Worm (Caenorhabditis elegans) whole organism, L2 larva: ENCODE data around the gene F02A9.7.
A peak's percentile ranks its signal among the peaks of the same experiment; 100 is the strongest.

Experiments
- C34F6.9 ChIP-seq: fragments of 150-350 bp; optimal IDR thresholded peaks from 2 replicates; lab custom pipeline; 2014; ENCODE audit warnings: missing biosample characterization, missing genetic modification characterization
- F13H6.1 ChIP-seq: sonication (generic microtip); optimal IDR thresholded peaks from 2 replicates; lab custom pipeline; 2016; ENCODE audit warnings: missing genetic modification characterization, missing compliant biosample characterization
- R02D3.7 ChIP-seq: fragments of 150-350 bp; optimal IDR thresholded peaks from 2 replicates; lab custom pipeline; 2014; ENCODE audit warnings: missing biosample characterization, missing genetic modification characterization
- Y55F3AM.14 ChIP-seq: fragments of 200-800 bp; sonication (Bioruptor generic); optimal IDR thresholded peaks from 2 replicates; lab custom pipeline; 2018; ENCODE audit warnings: mild to moderate bottlenecking, missing genetic modification characterization, missing compliant biosample characterization
- ZK546.5 ChIP-seq: sonication (generic microtip); optimal IDR thresholded peaks from 2 replicates; lab custom pipeline; 2017; ENCODE audit warnings: missing biosample characterization, missing genetic modification characterization
- alr-1 ChIP-seq: fragments of 150-350 bp; optimal IDR thresholded peaks from 2 replicates; lab custom pipeline; 2014; ENCODE audit warnings: missing biosample characterization, missing genetic modification characterization
- aly-2 ChIP-seq: fragments of 150-350 bp; optimal IDR thresholded peaks from 2 replicates; lab custom pipeline; 2014; ENCODE audit warnings: missing biosample characterization, missing genetic modification characterization
- ama-1 ChIP-seq: fragments of 150-350 bp; optimal IDR thresholded peaks from 2 replicates; lab custom pipeline; 2018; ENCODE audit warnings: inconsistent platforms
- blmp-1 ChIP-seq: sonication (generic microtip); optimal IDR thresholded peaks from 2 replicates; lab custom pipeline; 2017; ENCODE audit warnings: missing genetic modification characterization, mild to moderate bottlenecking, missing compliant biosample characterization, antibody characterized with exemption, moderate library complexity; ENCODE audit not compliant: insufficient read depth
- ceh-16 ChIP-seq: fragments of 150-350 bp; optimal IDR thresholded peaks from 2 replicates; lab custom pipeline; 2014; ENCODE audit warnings: missing biosample characterization, missing genetic modification characterization
- crh-2 ChIP-seq: sonication (generic microtip); optimal IDR thresholded peaks from 2 replicates; lab custom pipeline; 2017; ENCODE audit warnings: missing biosample characterization, missing genetic modification characterization
- egl-27 ChIP-seq: sonication (generic microtip); optimal IDR thresholded peaks from 3 replicates; lab custom pipeline; 2017; ENCODE audit warnings: missing biosample characterization, missing genetic modification reagents, missing genetic modification characterization
- elt-1 ChIP-seq: fragments of 150-350 bp; optimal IDR thresholded peaks from 2 replicates; lab custom pipeline; 2014; ENCODE audit warnings: missing biosample characterization, missing genetic modification characterization
- fos-1 ChIP-seq: fragments of 150-350 bp; optimal IDR thresholded peaks from 2 replicates; lab custom pipeline; 2014; ENCODE audit warnings: missing biosample characterization, missing genetic modification characterization
- gmeb-1 ChIP-seq: fragments of 150-350 bp; optimal IDR thresholded peaks from 2 replicates; lab custom pipeline; 2014; ENCODE audit warnings: missing biosample characterization, missing genetic modification characterization
- lsy-2 ChIP-seq, 2 experiments: fragments of 150-350 bp in 1 of 2; sonication (generic microtip) in 1 of 2; optimal IDR thresholded peaks; 2 replicates each; lab custom pipeline; 2014 to 2017; ENCODE audit warnings: missing biosample characterization in 2 of 2, missing genetic modification characterization in 2 of 2
- mbf-1 ChIP-seq: sonication (generic microtip); optimal IDR thresholded peaks from 2 replicates; lab custom pipeline; 2017; ENCODE audit warnings: missing biosample characterization, missing genetic modification characterization
- mdl-1 ChIP-seq, 2 experiments: fragments of 150-350 bp in 1 of 2; sonication (generic microtip) in 1 of 2; optimal IDR thresholded peaks; 2 replicates each; lab custom pipeline; 2017; ENCODE audit warnings: missing biosample characterization in 2 of 2, missing genetic modification characterization in 2 of 2
- nhr-10 ChIP-seq: sonication (generic microtip); optimal IDR thresholded peaks from 2 replicates; lab custom pipeline; 2017; ENCODE audit warnings: missing biosample characterization, missing genetic modification characterization
- nhr-11 ChIP-seq: fragments of 150-350 bp; optimal IDR thresholded peaks from 2 replicates; lab custom pipeline; 2014; ENCODE audit warnings: missing biosample characterization, missing genetic modification characterization
- nhr-12 ChIP-seq: fragments of 150-350 bp; optimal IDR thresholded peaks from 2 replicates; lab custom pipeline; 2014; ENCODE audit warnings: missing biosample characterization, missing genetic modification characterization
- nhr-129 ChIP-seq: fragments of 150-350 bp; optimal IDR thresholded peaks from 2 replicates; lab custom pipeline; 2014; ENCODE audit warnings: missing biosample characterization, missing genetic modification characterization
- nhr-21 ChIP-seq: fragments of 150-350 bp; optimal IDR thresholded peaks from 2 replicates; lab custom pipeline; 2014; ENCODE audit warnings: missing biosample characterization, missing genetic modification characterization
- nhr-237 ChIP-seq: fragments of 150-350 bp; optimal IDR thresholded peaks from 2 replicates; lab custom pipeline; 2014; ENCODE audit warnings: missing biosample characterization, missing genetic modification characterization
- nhr-6 ChIP-seq: fragments of 150-350 bp; optimal IDR thresholded peaks from 2 replicates; lab custom pipeline; 2014; ENCODE audit warnings: missing biosample characterization, missing genetic modification characterization
- nhr-77 ChIP-seq: fragments of 150-350 bp; optimal IDR thresholded peaks from 2 replicates; lab custom pipeline; 2014; ENCODE audit warnings: missing biosample characterization, missing genetic modification characterization
- skn-1 ChIP-seq: sonication (generic microtip); optimal IDR thresholded peaks from 2 replicates; lab custom pipeline; 2017; ENCODE audit warnings: missing biosample characterization, missing genetic modification characterization
- sma-3 ChIP-seq: sonication (generic microtip); optimal IDR thresholded peaks from 2 replicates; lab custom pipeline; 2016; ENCODE audit warnings: missing genetic modification reagents, missing genetic modification characterization, missing compliant biosample characterization
- sma-9 ChIP-seq, 2 experiments: fragments of 150-350 bp in 1 of 2; sonication (generic microtip) in 1 of 2; optimal IDR thresholded peaks; 2 replicates each; lab custom pipeline; 2014 to 2016; ENCODE audit warnings: missing genetic modification characterization in 2 of 2, mild to moderate bottlenecking in 1 of 2, missing biosample characterization in 1 of 2, missing compliant biosample characterization in 1 of 2, missing genetic modification reagents in 1 of 2, moderate library complexity in 1 of 2
- snpc-4 ChIP-seq: fragments of 150-350 bp; optimal IDR thresholded peaks from 2 replicates; lab custom pipeline; 2014; ENCODE audit warnings: missing biosample characterization, missing genetic modification characterization
- unc-39 ChIP-seq: fragments of 150-350 bp; optimal IDR thresholded peaks from 2 replicates; lab custom pipeline; 2014; ENCODE audit warnings: missing biosample characterization, missing genetic modification characterization
- unc-55 ChIP-seq: fragments of 150-350 bp; sonication (generic microtip); optimal IDR thresholded peaks from 3 replicates; lab custom pipeline; 2014; ENCODE audit warnings: missing biosample characterization, missing genetic modification reagents, missing genetic modification characterization
- unc-62 ChIP-seq: fragments of 150-350 bp; optimal IDR thresholded peaks from 2 replicates; lab custom pipeline; 2014; ENCODE audit warnings: missing biosample characterization, missing genetic modification reagents, missing genetic modification characterization
- zag-1 ChIP-seq: fragments of 150-350 bp; optimal IDR thresholded peaks from 2 replicates; lab custom pipeline; 2014; ENCODE audit warnings: missing biosample characterization, missing genetic modification characterization
- ztf-1 ChIP-seq: fragments of 200-800 bp; sonication (Bioruptor generic); conservative IDR thresholded peaks from 2 replicates; pipeline ENCODE4 v1.3.6; 2022; ENCODE audit warnings: missing genetic modification characterization, missing compliant biosample characterization
- ztf-11 ChIP-seq: sonication (generic microtip); optimal IDR thresholded peaks from 2 replicates; lab custom pipeline; 2017; ENCODE audit warnings: missing biosample characterization, missing genetic modification characterization
- ztf-4 ChIP-seq: fragments of 150-350 bp; optimal IDR thresholded peaks from 2 replicates; lab custom pipeline; 2014; ENCODE audit warnings: missing biosample characterization, missing genetic modification characterization

F02A9.7 gene

DNA sequence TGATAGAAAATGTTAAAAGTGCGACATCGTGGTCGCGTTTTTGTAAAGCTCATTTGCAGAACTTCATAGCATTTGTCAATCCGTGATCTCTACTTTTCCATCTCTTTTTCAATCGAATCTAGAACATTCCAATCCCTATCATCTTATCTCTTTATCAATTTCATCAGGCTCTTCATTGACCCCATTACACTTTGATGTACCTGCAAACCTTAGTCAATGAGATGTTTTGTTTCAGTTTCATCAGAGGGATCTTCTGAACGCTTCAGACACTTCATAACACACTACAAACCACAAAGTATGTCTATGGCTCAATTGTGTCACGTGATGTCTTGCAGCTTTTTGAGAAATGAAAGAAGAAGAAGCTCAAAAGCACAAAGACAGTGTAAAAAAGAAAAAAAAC is 7.7 kb upstream of the F02A9.7 start (continued):
- no peak for TF ChIP-seq R02D3.7 (tag; lab: Kevin White, UChicago)
- TF ChIP-seq nhr-77 (tag; lab: Kevin White, UChicago), result no peak
- no peak for TF ChIP-seq unc-62 (GFP tag; lab: Kevin White, UChicago)
- no peak for TF ChIP-seq nhr-11 (tag; lab: Kevin White, UChicago)
- TF ChIP-seq blmp-1 (tag; lab: Kevin White, UChicago), result no peak
- peak; percentile 47 for TF ChIP-seq sma-9 (GFP tag; optimal IDR thresholded peaks at IDR 0.05; lab: Kevin White, UChicago)
- TF ChIP-seq sma-9 (tag; optimal IDR thresholded peaks at IDR 0.05; lab: Kevin White, UChicago), result no peak
- TF ChIP-seq sma-3 (GFP tag; lab: Kevin White, UChicago), result no peak
- no peak for TF ChIP-seq skn-1 (tag; lab: Kevin White, UChicago)
- no peak for TF ChIP-seq crh-2 (tag; lab: Kevin White, UChicago)
- TF ChIP-seq gmeb-1 (tag; lab: Kevin White, UChicago), result no peak
- no peak for TF ChIP-seq nhr-10 (tag; lab: Kevin White, UChicago)
- TF ChIP-seq ZK546.5 (tag; lab: Kevin White, UChicago), result no peak
- no peak for TF ChIP-seq egl-27 (tag; lab: Kevin White, UChicago)
- TF ChIP-seq F13H6.1 (tag; lab: Kevin White, UChicago), result peak; percentile 26
- no peak for TF ChIP-seq mbf-1 (tag; lab: Kevin White, UChicago)
- TF ChIP-seq alr-1 (tag; lab: Kevin White, UChicago), result no peak
- no peak for TF ChIP-seq ztf-4 (tag; lab: Kevin White, UChicago)

ce11 chrIII:9081763-9082162 is 6.3 kb upstream of the F02A9.7 start, which contains the start of gene far-2:
far-2 (plus strand) TSS chrIII:9081828.
- TF ChIP-seq nhr-6 (tag; lab: Kevin White, UChicago) (no peak), nhr-237 (tag; lab: Kevin White, UChicago) (no peak), nhr-10 (tag; lab: Kevin White, UChicago) (no peak), lsy-2 (tag; optimal IDR thresholded peaks at IDR 0.05; lab: Kevin White, UChicago) (no peak), unc-62 (GFP tag; lab: Kevin White, UChicago) (no peak), blmp-1 (tag; lab: Kevin White, UChicago) (no peak), egl-27 (tag; lab: Kevin White, UChicago) (no peak), nhr-129 (tag; lab: Kevin White, UChicago) (no peak), skn-1 (tag; lab: Kevin White, UChicago) (no peak), aly-2 (tag; lab: Kevin White, UChicago) (no peak), fos-1 (tag; lab: Kevin White, UChicago) (no peak), zag-1 (tag; lab: Kevin White, UChicago) (no peak)

DNA sequence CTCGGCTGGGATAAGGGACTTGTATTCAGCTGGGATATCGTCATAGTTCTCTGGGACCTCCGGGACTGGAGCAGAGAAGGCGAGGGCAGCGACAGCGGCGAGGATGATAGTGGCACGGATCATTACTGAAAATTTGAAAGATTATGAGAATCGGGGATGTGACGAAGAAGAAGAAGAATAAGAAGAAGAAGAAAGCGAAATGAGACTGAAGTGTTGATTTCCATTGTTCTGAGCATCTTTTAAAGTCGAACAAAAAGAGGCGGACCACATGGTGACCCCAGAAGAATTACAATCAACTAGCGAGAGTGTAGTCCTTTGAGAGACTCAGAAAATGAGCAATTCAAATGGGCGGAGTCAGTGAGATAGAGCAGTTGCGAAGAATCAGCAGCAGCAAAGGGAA is 5.6 kb upstream of the F02A9.7 start, which contains the start of gene far-1:
Gene far-1, minus strand, starts transcription at position 125 of the 400 bp plus-strand sequence.
- TF ChIP-seq blmp-1 (tag; lab: Kevin White, UChicago) (no peak), lsy-2 (tag; optimal IDR thresholded peaks at IDR 0.05; lab: Kevin White, UChicago) (peak in 1 of 2 experiments; percentile 18), nhr-129 (tag; lab: Kevin White, UChicago) (peak; percentile 7), C34F6.9 (peak; percentile 11), nhr-12 (tag; lab: Kevin White, UChicago) (no peak), alr-1 (tag; lab: Kevin White, UChicago) (no peak), egl-27 (tag; lab: Kevin White, UChicago) (no peak), nhr-21 (tag; lab: Kevin White, UChicago) (no peak), ama-1 (lab: Kevin White, UChicago) (peak; percentile 58), elt-1 (tag; lab: Kevin White, UChicago) (no peak), nhr-10 (tag; lab: Kevin White, UChicago) (no peak)

DNA sequence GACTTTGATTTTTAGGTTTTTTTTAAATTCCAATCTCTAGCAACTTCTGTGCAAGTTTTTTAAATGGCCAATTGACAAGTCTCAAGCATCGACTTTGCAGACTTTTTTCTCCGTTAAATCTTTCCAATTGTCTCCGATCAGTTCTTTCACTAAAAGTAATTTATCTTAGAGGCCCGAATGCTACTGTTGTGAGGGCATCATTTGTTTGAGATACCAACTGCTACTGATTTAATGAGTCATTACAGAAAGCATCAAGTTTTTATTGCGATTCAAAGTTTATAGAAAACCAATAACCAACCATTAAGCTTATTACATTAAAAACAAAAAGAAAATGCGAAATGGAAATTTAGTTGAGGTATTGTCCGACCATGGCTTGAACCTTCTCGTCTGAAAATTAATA is 4.7 kb upstream of the F02A9.7 start:
- TF ChIP-seq ama-1 (lab: Kevin White, UChicago), result peak; percentile 38
- TF ChIP-seq ztf-11, result no peak
- TF ChIP-seq nhr-129 (tag; lab: Kevin White, UChicago), result peak; percentile 4

ce11 chrIII:9077708-9078107 is 2.3 kb upstream of the F02A9.7 start, which contains the start of gene F02A9.1:
F02A9.1 (minus strand) TSS chrIII:9077808.
- TF ChIP-seq unc-39 (tag; lab: Kevin White, UChicago) (no peak), skn-1 (tag; lab: Kevin White, UChicago) (no peak), ZK546.5 (tag; lab: Kevin White, UChicago) (no peak), Y55F3AM.14 (GFP tag; lab: Kevin White, UChicago) (no peak), mdl-1 (tag; optimal IDR thresholded peaks at IDR 0.05; lab: Kevin White, UChicago) (no peak), ceh-16 (tag; lab: Kevin White, UChicago) (no peak), nhr-77 (tag; lab: Kevin White, UChicago) (no peak), ztf-1 (no peak), fos-1 (tag; lab: Kevin White, UChicago) (no peak), snpc-4 (tag; lab: Kevin White, UChicago) (no peak), unc-55 (GFP tag; lab: Kevin White, UChicago) (no peak), nhr-237 (tag; lab: Kevin White, UChicago) (no peak)
